Worm (Caenorhabditis elegans): Measurements from ENCODE around the gene aly-3.

aly-3 gene

DNA sequence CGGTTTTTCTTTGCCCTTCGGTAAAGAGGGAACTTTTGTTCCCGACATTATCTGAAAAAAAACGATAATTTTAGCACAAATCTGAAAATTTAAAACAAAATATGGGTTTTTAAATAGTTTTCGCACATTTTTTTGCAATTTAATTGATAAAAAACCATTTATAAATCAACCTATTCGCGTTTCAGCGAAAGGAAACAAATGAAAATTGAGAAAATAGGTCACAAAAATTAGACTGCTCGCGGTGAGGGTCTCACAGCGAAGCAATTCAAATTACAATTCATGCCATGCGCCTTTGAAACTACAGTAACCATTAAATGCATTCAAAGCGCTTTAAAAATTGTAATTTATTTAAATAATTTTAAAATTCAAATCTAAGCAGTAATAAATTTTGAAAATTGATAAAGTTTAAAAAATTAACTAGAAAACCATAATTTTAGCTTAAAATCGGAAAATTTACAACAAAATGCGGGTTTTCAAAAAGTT, 31.2 kb downstream of the aly-3 start, which contains the start of gene B0001.7:
TSS of gene B0001.7 (minus strand) at position 51 of the 483 bp plus-strand sequence.
- TF ChIP-seq elt-2 (tag; optimal IDR thresholded peaks at IDR 0.05): no peak
- TF ChIP-seq daf-12 (tag; optimal IDR thresholded peaks at IDR 0.05): no peak
- no peak for TF ChIP-seq ceh-82 (tag; optimal IDR thresholded peaks at IDR 0.05)
- no peak for TF ChIP-seq pqm-1 (tag; optimal IDR thresholded peaks at IDR 0.05)
- no peak for TF ChIP-seq nhr-77 (tag; optimal IDR thresholded peaks at IDR 0.05)
- TF ChIP-seq lsy-12 (tag; optimal IDR thresholded peaks at IDR 0.05): no peak
- no peak for TF ChIP-seq fos-1 (tag; optimal IDR thresholded peaks at IDR 0.05)
- no peak for TF ChIP-seq nhr-23 (tag; optimal IDR thresholded peaks at IDR 0.05)
- TF ChIP-seq zag-1 (tag; optimal IDR thresholded peaks at IDR 0.05): no peak
- TF ChIP-seq nhr-237 (tag; optimal IDR thresholded peaks at IDR 0.05): no peak
- TF ChIP-seq nhr-67 (tag; optimal IDR thresholded peaks at IDR 0.05): no peak
- no peak for TF ChIP-seq nhr-28 (tag; optimal IDR thresholded peaks at IDR 0.05)
- TF ChIP-seq egl-5 (tag; optimal IDR thresholded peaks at IDR 0.05): no peak
- TF ChIP-seq ceh-28 (tag; optimal IDR thresholded peaks at IDR 0.05): no peak
- no peak for TF ChIP-seq ztf-4 (tag; optimal IDR thresholded peaks at IDR 0.05)
- TF ChIP-seq eor-1 (tag; optimal IDR thresholded peaks at IDR 0.05): no peak
- no peak for TF ChIP-seq nhr-11 (tag; optimal IDR thresholded peaks at IDR 0.05)
- no peak for TF ChIP-seq fkh-2 (tag; optimal IDR thresholded peaks at IDR 0.05)

DNA sequence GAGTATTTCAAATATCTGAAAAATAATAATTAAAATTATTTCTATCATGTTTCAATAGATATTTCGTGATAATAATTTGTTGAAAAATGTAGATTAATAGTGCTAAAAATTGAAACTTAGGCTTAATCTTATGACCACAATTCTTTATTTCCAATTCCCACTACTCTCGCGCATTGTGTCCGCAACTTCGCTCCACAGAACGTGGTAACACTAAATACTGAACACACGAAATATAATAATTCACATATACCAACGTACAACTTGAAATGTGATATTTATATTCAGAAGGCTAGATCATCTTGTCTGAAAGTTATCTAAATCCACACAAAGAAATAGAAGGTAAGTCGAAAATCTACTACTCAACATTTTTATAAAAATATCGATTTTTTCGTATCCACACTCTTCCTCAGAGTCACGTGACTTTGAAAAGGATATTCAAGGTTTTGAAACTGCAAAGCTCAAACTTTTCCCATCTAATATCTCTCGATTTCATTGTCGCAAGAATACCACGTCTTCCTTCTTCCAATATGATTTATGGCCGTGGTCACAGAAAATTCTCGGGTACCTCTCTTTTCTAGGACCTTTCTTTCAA, 33.7 kb downstream of the aly-3 start, which contains the start of gene eri-12:
TSS of gene eri-12 (plus strand) at position 197 of the 592 bp plus-strand sequence.
- TF ChIP-seq pha-4 (tag; optimal IDR thresholded peaks at IDR 0.05): peak; percentile 0
- no peak for TF ChIP-seq nfya-1 (tag; optimal IDR thresholded peaks at IDR 0.05; ENCODE audit: insufficient read depth)

DNA sequence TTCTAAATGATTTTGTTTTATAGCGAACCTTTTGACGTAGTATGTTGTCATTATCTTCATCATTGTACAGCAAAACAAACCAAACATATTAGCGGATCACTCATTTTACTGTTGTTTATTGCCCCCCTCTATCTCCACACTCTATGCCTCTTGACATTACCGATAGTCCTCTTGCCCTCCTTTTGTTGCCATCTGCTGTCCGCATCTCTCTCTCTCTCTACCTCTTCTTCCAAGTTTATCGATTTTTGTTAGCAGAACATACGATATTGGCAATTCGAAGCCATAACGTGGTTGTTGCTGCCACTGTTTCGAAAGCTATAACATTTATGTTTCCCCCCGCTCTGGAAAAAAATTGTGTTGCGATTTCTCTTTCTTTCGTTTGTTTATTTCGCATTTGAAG, 34.8 kb downstream of the aly-3 start:
- TF ChIP-seq ceh-28 (tag; optimal IDR thresholded peaks at IDR 0.05) (peak; percentile 34), nhr-12 (tag; optimal IDR thresholded peaks at IDR 0.05) (no peak), nfya-1 (tag; optimal IDR thresholded peaks at IDR 0.05; ENCODE audit: insufficient read depth) (no peak), nhr-25 (tag; optimal IDR thresholded peaks at IDR 0.05) (peak; percentile 7), mdl-1 (tag; optimal IDR thresholded peaks at IDR 0.05) (no peak), nhr-67 (tag; optimal IDR thresholded peaks at IDR 0.05) (no peak), egl-27 (tag; optimal IDR thresholded peaks at IDR 0.05) (no peak), skn-1 (tag; optimal IDR thresholded peaks at IDR 0.05) (no peak)

DNA sequence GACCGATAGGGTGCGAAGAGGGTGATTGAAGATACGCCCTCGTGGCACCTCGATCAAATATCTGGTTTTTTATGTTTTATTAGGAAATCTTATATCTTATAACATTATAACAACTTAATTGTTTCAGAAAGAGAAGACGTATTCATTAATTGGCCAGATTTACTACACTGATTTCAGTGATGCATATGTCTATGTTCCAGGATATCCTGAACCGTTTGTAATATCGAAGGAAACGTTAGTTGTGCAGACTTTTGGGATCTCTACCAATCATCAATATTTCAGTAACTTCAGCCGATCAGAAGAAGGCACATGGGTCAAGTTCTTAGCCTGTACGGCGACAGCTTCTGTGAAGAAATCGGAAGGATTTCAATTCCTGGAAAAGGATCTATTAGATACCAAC, 37.3 kb downstream of the aly-3 start:
- TF ChIP-seq unc-39 (tag; optimal IDR thresholded peaks at IDR 0.05) (no peak), mdl-1 (tag; optimal IDR thresholded peaks at IDR 0.05) (no peak), tbx-2 (tag; optimal IDR thresholded peaks at IDR 0.05) (no peak), hmg-11 (tag; optimal IDR thresholded peaks at IDR 0.05) (no peak), eor-1 (tag; optimal IDR thresholded peaks at IDR 0.05) (no peak), skn-1 (tag; optimal IDR thresholded peaks at IDR 0.05) (no peak), nhr-28 (tag; optimal IDR thresholded peaks at IDR 0.05) (no peak), nhr-25 (tag; optimal IDR thresholded peaks at IDR 0.05) (no peak), lsy-12 (tag; optimal IDR thresholded peaks at IDR 0.05) (no peak), nhr-76 (tag; optimal IDR thresholded peaks at IDR 0.05) (no peak), nhr-77 (tag; optimal IDR thresholded peaks at IDR 0.05) (no peak), ZK546.5 (tag; optimal IDR thresholded peaks at IDR 0.05) (no peak)

- no peak for TF ChIP-seq hmg-11 (tag; optimal IDR thresholded peaks at IDR 0.05)
- no peak for TF ChIP-seq sea-2 (GFP tag; optimal IDR thresholded peaks at IDR 0.05)
- no peak for TF ChIP-seq fkh-2 (tag; optimal IDR thresholded peaks at IDR 0.05)
- TF ChIP-seq egl-27 (tag; optimal IDR thresholded peaks at IDR 0.05): no peak
- no peak for TF ChIP-seq lin-39 (tag; optimal IDR thresholded peaks at IDR 0.05)
- no peak for TF ChIP-seq lsy-12 (tag; optimal IDR thresholded peaks at IDR 0.05)
- no peak for TF ChIP-seq nhr-28 (tag; optimal IDR thresholded peaks at IDR 0.05)
Observed at ce11 chrIV:12162732-12163131, 39.6 kb downstream of the aly-3 start.
